In genomic region chr2L:18153068-18153467, dm6 we compare ENCODE assay signal across 3 fruit fly cellular contexts.
A peak's percentile ranks its signal among the peaks of the same experiment; 100 is the strongest.
TF ChIP-seq lines count a peak whose summit lies in the region.

CG17681 (plus strand) TSS chr2L:18153123.

TF ChIP-seq in whole organism, adult, 20 proteins besides CTCF, POLR2A, EP300 and RAD21 (continued from another document):
- TF ChIP-seq CG5204 (GFP tag; optimal IDR thresholded peaks at IDR 0.05; lab: Kevin White, UChicago) (no peak), cnc (optimal IDR thresholded peaks at IDR 0.05; lab: Kevin White, UChicago) (no peak)

TF ChIP-seq in whole organism, embryonic, 481 proteins besides CTCF, POLR2A, EP300 and RAD21 (continued from another document):
- TF ChIP-seq Nf-YA (GFP tag; IDR thresholded peaks at IDR 0.05; lab: Robert Waterston, UW) (no peak), sc (optimal IDR thresholded peaks at IDR 0.05; lab: Kevin White, UChicago) (no peak), sc (GFP tag; optimal IDR thresholded peaks at IDR 0.05; lab: Kevin White, UChicago) (no peak), CG12299 (tag; optimal IDR thresholded peaks at IDR 0.05; lab: Kevin White, UChicago) (no peak), Ets97D (GFP tag; optimal IDR thresholded peaks at IDR 0.05; lab: Kevin White, UChicago) (no peak), hb (GFP tag; IDR thresholded peaks at IDR 0.05; lab: Robert Waterston, UW; ENCODE audit: partially characterized antibody) (no peak), yki (optimal IDR thresholded peaks at IDR 0.05; lab: Kevin White, UChicago) (no peak), CG34376 (GFP tag; optimal IDR thresholded peaks at IDR 0.05; lab: Kevin White, UChicago) (no peak), D (optimal IDR thresholded peaks at IDR 0.05; lab: Kevin White, UChicago) (no peak), D (GFP tag; optimal IDR thresholded peaks at IDR 0.05; lab: Kevin White, UChicago) (no peak), pb (GFP tag; optimal IDR thresholded peaks at IDR 0.05; lab: Kevin White, UChicago) (no peak), z (GFP tag; IDR thresholded peaks at IDR 0.05; lab: Robert Waterston, UW) (no peak), HLH3B (GFP tag; IDR thresholded peaks at IDR 0.05; lab: Robert Waterston, UW) (no peak), corto (GFP tag; optimal IDR thresholded peaks at IDR 0.05; lab: Kevin White, UChicago) (peak; percentile 10), Blimp-1 (GFP tag; optimal IDR thresholded peaks at IDR 0.05; lab: Kevin White, UChicago) (no peak), gro (GFP tag; optimal IDR thresholded peaks at IDR 0.05; lab: Kevin White, UChicago) (no peak), D19A (tag; optimal IDR thresholded peaks at IDR 0.05; lab: Kevin White, UChicago) (peak; percentile 95), CG10147 (GFP tag; optimal IDR thresholded peaks at IDR 0.05; lab: Kevin White, UChicago) (peak; percentile 49), CG17385 (GFP tag; optimal IDR thresholded peaks at IDR 0.05; lab: Kevin White, UChicago) (no peak), CG17361 (GFP tag; IDR thresholded peaks at IDR 0.05; lab: Robert Waterston, UW) (no peak), CG34422 (GFP tag; IDR thresholded peaks at IDR 0.05; lab: Robert Waterston, UW) (no peak), unpg (GFP tag; optimal IDR thresholded peaks at IDR 0.05; lab: Kevin White, UChicago) (no peak), Ptx1 (GFP tag; IDR thresholded peaks at IDR 0.05; lab: Robert Waterston, UW) (no peak), Sry-δ (GFP tag; optimal IDR thresholded peaks at IDR 0.05; lab: Kevin White, UChicago) (no peak), CG42726 (GFP tag; IDR thresholded peaks at IDR 0.05; lab: Robert Waterston, UW; ENCODE audit: partially characterized antibody) (no peak), MESR4 (GFP tag; optimal IDR thresholded peaks at IDR 0.05; lab: Kevin White, UChicago) (no peak), CoRest (tag; optimal IDR thresholded peaks at IDR 0.05; lab: Kevin White, UChicago) (peak; percentile 12), ssp (GFP tag; IDR thresholded peaks at IDR 0.05; lab: Robert Waterston, UW) (no peak), croc (GFP tag; conservative IDR thresholded peaks at IDR 0.05; lab: Robert Waterston, UW) (no peak), CG30403 (GFP tag; optimal IDR thresholded peaks at IDR 0.05; lab: Kevin White, UChicago) (no peak), nmo (GFP tag; optimal IDR thresholded peaks at IDR 0.05; lab: Kevin White, UChicago) (peak; percentile 19), E2f1 (GFP tag; IDR thresholded peaks at IDR 0.05; lab: Robert Waterston, UW) (no peak)

TF ChIP-seq in whole organism, wandering third instar larva, 38 proteins besides CTCF, POLR2A, EP300 and RAD21 (continued from another document):
- no peak for TF ChIP-seq sv (GFP tag; optimal IDR thresholded peaks at IDR 0.05; lab: Kevin White, UChicago)
- no peak for TF ChIP-seq Rel (GFP tag; optimal IDR thresholded peaks at IDR 0.05; lab: Kevin White, UChicago)
- peak; percentile 31 for TF ChIP-seq Rel (tag; optimal IDR thresholded peaks at IDR 0.05; lab: Kevin White, UChicago)
- no peak for TF ChIP-seq br (GFP tag; optimal IDR thresholded peaks at IDR 0.05; lab: Kevin White, UChicago)
- peak; percentile 60 for TF ChIP-seq rgr (GFP tag; optimal IDR thresholded peaks at IDR 0.05; lab: Kevin White, UChicago)
- no peak for TF ChIP-seq dmrt93B (GFP tag; optimal IDR thresholded peaks at IDR 0.05; lab: Kevin White, UChicago)
- TF ChIP-seq dsf (GFP tag; optimal IDR thresholded peaks at IDR 0.05; lab: Kevin White, UChicago; ENCODE audit: borderline replicate concordance): no peak
- TF ChIP-seq Jra (GFP tag; optimal IDR thresholded peaks at IDR 0.05; lab: Kevin White, UChicago): no peak
- no peak for TF ChIP-seq dl (GFP tag; optimal IDR thresholded peaks at IDR 0.05; lab: Kevin White, UChicago; ENCODE audit: insufficient read depth in 1 of 2, partially characterized antibody in 2 of 2)
- TF ChIP-seq fru (GFP tag; optimal IDR thresholded peaks at IDR 0.05; lab: Kevin White, UChicago): peak; percentile 34
- TF ChIP-seq Mio (GFP tag; optimal IDR thresholded peaks at IDR 0.05; lab: Kevin White, UChicago): no peak
- no peak for TF ChIP-seq CG32264 (GFP tag; optimal IDR thresholded peaks at IDR 0.05; lab: Kevin White, UChicago)
- no peak for TF ChIP-seq lola (GFP tag; optimal IDR thresholded peaks at IDR 0.05; lab: Kevin White, UChicago)
- no peak for TF ChIP-seq Hnf4 (GFP tag; optimal IDR thresholded peaks at IDR 0.05; lab: Kevin White, UChicago)
